Fruit fly (Drosophila melanogaster) whole organism, embryonic: ENCODE data around the gene mRRF1.

ENCODE experiments used
- Atf-2 ChIP-seq: fragments of 200-800 bp; sonication (Bioruptor generic); optimal IDR thresholded peaks from 2 replicates; lab custom pipeline; 2016; ENCODE audit warnings: missing biosample characterization, missing genetic modification characterization
- BtbVII ChIP-seq: fragments of 200-800 bp; sonication (Bioruptor generic); optimal IDR thresholded peaks from 3 replicates; lab custom pipeline; 2017; ENCODE audit warnings: missing biosample characterization, mild to moderate bottlenecking, missing genetic modification characterization
- CG10209 ChIP-seq: fragments of 200-800 bp; sonication (Bioruptor generic); optimal IDR thresholded peaks from 3 replicates; lab custom pipeline; 2017; ENCODE audit warnings: missing biosample characterization, mild to moderate bottlenecking, missing genetic modification characterization, missing genetic modification reagents
- CG1024 ChIP-seq: fragments of 200-800 bp; sonication (Bioruptor generic); IDR thresholded peaks from 2 replicates; pipeline ENCODE4 v1.3.6; 2022; ENCODE audit warnings: missing biosample characterization, missing genetic modification characterization
- CG12155 ChIP-seq: fragments of 200-800 bp; sonication (Bioruptor generic); optimal IDR thresholded peaks from 3 replicates; lab custom pipeline; 2016; ENCODE audit warnings: missing biosample characterization, missing genetic modification characterization
- CG13624 ChIP-seq: fragments of 200-800 bp; sonication (Bioruptor generic); optimal IDR thresholded peaks from 2 replicates; lab custom pipeline; 2016; ENCODE audit warnings: missing biosample characterization, missing genetic modification characterization
- CG1529 ChIP-seq: fragments of 200-800 bp; sonication (Bioruptor generic); optimal IDR thresholded peaks from 3 replicates; lab custom pipeline; 2018; ENCODE audit warnings: missing biosample characterization, missing genetic modification characterization
- CG15514 ChIP-seq: fragments of 200-800 bp; sonication (Bioruptor generic); optimal IDR thresholded peaks from 3 replicates; lab custom pipeline; 2017; ENCODE audit warnings: missing biosample characterization, missing genetic modification characterization, mild to moderate bottlenecking, moderate library complexity, missing genetic modification reagents
- CG16779 ChIP-seq: fragments of 200-800 bp; sonication (Bioruptor generic); IDR thresholded peaks from 2 replicates; pipeline ENCODE4 v1.3.6; 2022; ENCODE audit warnings: missing biosample characterization, missing genetic modification characterization
- CG16863 ChIP-seq: fragments of 200-800 bp; sonication (Bioruptor generic); optimal IDR thresholded peaks from 3 replicates; lab custom pipeline; 2016; ENCODE audit warnings: missing biosample characterization, missing genetic modification characterization
- CG17568 ChIP-seq: fragments of 200-800 bp; sonication (Bioruptor generic); optimal IDR thresholded peaks from 2 replicates; lab custom pipeline; 2018; ENCODE audit warnings: missing biosample characterization, mild to moderate bottlenecking, missing genetic modification characterization, moderate library complexity
- CG18262 ChIP-seq: fragments of 200-800 bp; optimal IDR thresholded peaks from 3 replicates; lab custom pipeline; 2019; ENCODE audit warnings: missing biosample characterization, mild to moderate bottlenecking, missing genetic modification characterization, moderate library complexity
- CG2889 ChIP-seq: fragments of 200-800 bp; sonication (Bioruptor generic); IDR thresholded peaks from 3 replicates; pipeline ENCODE4 v1.3.6; 2022; ENCODE audit warnings: missing biosample characterization, missing genetic modification characterization
- CG5180 ChIP-seq: fragments of 200-800 bp; sonication (Bioruptor generic); optimal IDR thresholded peaks from 3 replicates; lab custom pipeline; 2017; ENCODE audit warnings: missing biosample characterization, missing genetic modification characterization, mild to moderate bottlenecking, moderate library complexity, missing genetic modification reagents
- CG6175 ChIP-seq: fragments of 200-800 bp; sonication (Bioruptor generic); IDR thresholded peaks from 3 replicates; pipeline ENCODE4 v1.3.6; 2022; ENCODE audit warnings: missing biosample characterization, missing genetic modification characterization
- CG6689 ChIP-seq: fragments of 200-800 bp; sonication (Bioruptor generic); IDR thresholded peaks from 2 replicates; pipeline ENCODE4 v1.3.6; 2022; ENCODE audit warnings: missing biosample characterization, missing genetic modification characterization
- CG6765 ChIP-seq: fragments of 200-800 bp; sonication (Bioruptor generic); optimal IDR thresholded peaks from 3 replicates; lab custom pipeline; 2017; ENCODE audit warnings: missing biosample characterization, mild to moderate bottlenecking, missing genetic modification characterization
- CG7786 ChIP-seq: fragments of 200-800 bp; sonication (Bioruptor generic); optimal IDR thresholded peaks from 2 replicates; lab custom pipeline; 2016; ENCODE audit warnings: missing biosample characterization, missing genetic modification characterization
- CG7839 ChIP-seq: fragments of 200-800 bp; sonication (Bioruptor generic); optimal IDR thresholded peaks from 3 replicates; lab custom pipeline; 2018; ENCODE audit warnings: missing biosample characterization, mild to moderate bottlenecking, missing genetic modification characterization, moderate library complexity
- CG8089 ChIP-seq: fragments of 200-800 bp; sonication (Bioruptor generic); optimal IDR thresholded peaks from 3 replicates; lab custom pipeline; 2016; ENCODE audit warnings: missing biosample characterization, missing genetic modification characterization
- CG8765 ChIP-seq: fragments of 200-800 bp; sonication (Bioruptor generic); IDR thresholded peaks from 2 replicates; pipeline ENCODE4 v1.3.6; 2022; ENCODE audit warnings: missing biosample characterization, missing genetic modification characterization
- Deaf1 ChIP-seq: fragments of 200-800 bp; optimal IDR thresholded peaks from 3 replicates; lab custom pipeline; 2019; ENCODE audit warnings: missing biosample characterization, mild to moderate bottlenecking, missing genetic modification characterization, moderate library complexity
- Gug ChIP-seq: fragments of 200-800 bp; sonication (Bioruptor generic); IDR thresholded peaks from 4 replicates; pipeline ENCODE4 v1.3.6; 2022; ENCODE audit warnings: missing biosample characterization, missing genetic modification characterization
- H15 ChIP-seq: fragments of 200-800 bp; sonication (Bioruptor generic); IDR thresholded peaks from 3 replicates; pipeline ENCODE4 v1.3.6; 2022; ENCODE audit warnings: missing biosample characterization, missing genetic modification characterization
- HLH4C ChIP-seq: fragments of 200-800 bp; sonication (Bioruptor generic); IDR thresholded peaks from 3 replicates; pipeline ENCODE4 v1.3.6; 2022; ENCODE audit warnings: missing biosample characterization, missing genetic modification characterization; ENCODE audit not compliant: partially characterized antibody
- HLHmδ ChIP-seq: fragments of 200-800 bp; sonication (Bioruptor generic); optimal IDR thresholded peaks from 2 replicates; lab custom pipeline; 2018; ENCODE audit warnings: missing biosample characterization, mild to moderate bottlenecking, missing genetic modification characterization, moderate library complexity
- Mad ChIP-seq: fragments of 200-800 bp; sonication (Bioruptor generic); optimal IDR thresholded peaks from 2 replicates; lab custom pipeline; 2016; ENCODE audit warnings: missing biosample characterization, missing genetic modification characterization
- Neu2 ChIP-seq: fragments of 200-800 bp; sonication (Bioruptor generic); optimal IDR thresholded peaks from 3 replicates; lab custom pipeline; 2016; ENCODE audit warnings: missing biosample characterization, missing genetic modification characterization, borderline replicate concordance
- Ravus ChIP-seq: fragments of 200-800 bp; sonication (Bioruptor generic); IDR thresholded peaks from 2 replicates; pipeline ENCODE4 v1.3.6; 2022; ENCODE audit warnings: missing biosample characterization, missing genetic modification characterization
- Ssrp ChIP-seq: fragments of 200-800 bp; sonication (Bioruptor generic); optimal IDR thresholded peaks from 2 replicates; lab custom pipeline; 2018; ENCODE audit warnings: missing biosample characterization, mild to moderate bottlenecking, missing genetic modification characterization, moderate library complexity
- Trl ChIP-seq, 3 experiments: fragments of >200 bp in 2 of 3; fragments of 200-800 bp in 1 of 3; sonication (Bioruptor generic) in 1 of 3; optimal IDR thresholded peaks; 2 replicates in 1 of 3; 3 replicates in 2 of 3; lab custom pipeline; 2016 to 2017; ENCODE audit warnings: missing biosample characterization in 1 of 3, missing genetic modification characterization in 1 of 3
- ac ChIP-seq: fragments of 200-800 bp; sonication (Bioruptor generic); optimal IDR thresholded peaks from 3 replicates; lab custom pipeline; 2017; ENCODE audit warnings: missing biosample characterization, mild to moderate bottlenecking, missing genetic modification characterization
- croc ChIP-seq: fragments of 200-800 bp; sonication (Bioruptor generic); conservative IDR thresholded peaks from 3 replicates; pipeline ENCODE4 v1.3.6; 2022; ENCODE audit warnings: missing biosample characterization, missing genetic modification characterization
- dysf ChIP-seq: fragments of 200-800 bp; sonication (Bioruptor generic); IDR thresholded peaks from 3 replicates; pipeline ENCODE4 v1.3.6; 2022; ENCODE audit warnings: missing biosample characterization, missing genetic modification characterization
- gro ChIP-seq: fragments of 200-800 bp; sonication (Bioruptor generic); optimal IDR thresholded peaks from 2 replicates; lab custom pipeline; 2016; ENCODE audit warnings: missing biosample characterization, missing genetic modification characterization
- gsb ChIP-seq: fragments of 200-800 bp; sonication (Bioruptor generic); IDR thresholded peaks from 2 replicates; pipeline ENCODE4 v1.3.6; 2022; ENCODE audit warnings: missing biosample characterization, missing genetic modification characterization
- jumu ChIP-seq: fragments of 200-800 bp; sonication (Bioruptor generic); optimal IDR thresholded peaks from 3 replicates; lab custom pipeline; 2016; ENCODE audit warnings: missing biosample characterization, missing genetic modification characterization
- kni ChIP-seq: fragments of 200-800 bp; sonication (Bioruptor generic); optimal IDR thresholded peaks from 3 replicates; lab custom pipeline; 2017; ENCODE audit warnings: mild to moderate bottlenecking, missing biosample characterization, missing genetic modification reagents, missing genetic modification characterization
- lmd ChIP-seq: fragments of 200-800 bp; sonication (Bioruptor generic); IDR thresholded peaks from 2 replicates; pipeline ENCODE4 v1.3.6; 2022; ENCODE audit warnings: missing biosample characterization, missing genetic modification characterization
- otp ChIP-seq: fragments of 200-800 bp; sonication (Bioruptor generic); IDR thresholded peaks from 3 replicates; pipeline ENCODE4, ENCODE4 v1.3.6; 2022; ENCODE audit warnings: missing biosample characterization, missing genetic modification characterization
- pfk ChIP-seq: fragments of 200-800 bp; sonication (Bioruptor generic); optimal IDR thresholded peaks from 2 replicates; lab custom pipeline; 2018; ENCODE audit warnings: missing biosample characterization, mild to moderate bottlenecking, missing genetic modification characterization, moderate library complexity
- pnt ChIP-seq: fragments of 200-800 bp; sonication (Bioruptor generic); optimal IDR thresholded peaks from 3 replicates; lab custom pipeline; 2016; ENCODE audit warnings: missing biosample characterization, missing genetic modification characterization
- prd ChIP-seq, 3 experiments: fragments of >200 bp in 2 of 3; fragments of 200-800 bp in 1 of 3; sonication (Bioruptor generic) in 1 of 3; optimal IDR thresholded peaks in 2 of 3; IDR thresholded peaks in 1 of 3; 2 replicates in 2 of 3; 3 replicates in 1 of 3; pipeline versions ENCODE4 v1.3.6 to Lab custom; 2017 to 2022; ENCODE audit warnings: missing biosample characterization in 1 of 3, missing genetic modification characterization in 1 of 3
- pum ChIP-seq: fragments of 200-800 bp; sonication (Bioruptor generic); optimal IDR thresholded peaks from 2 replicates; lab custom pipeline; 2016; ENCODE audit warnings: missing biosample characterization, missing genetic modification characterization
- slp2 ChIP-seq: fragments of 200-800 bp; sonication (Bioruptor generic); optimal IDR thresholded peaks from 2 replicates; lab custom pipeline; 2016; ENCODE audit warnings: missing biosample characterization, missing genetic modification characterization
- tin ChIP-seq: fragments of 200-800 bp; sonication (Bioruptor generic); optimal IDR thresholded peaks from 3 replicates; lab custom pipeline; 2016; ENCODE audit warnings: missing biosample characterization, missing genetic modification characterization
- ttk ChIP-seq: fragments of 200-800 bp; sonication (Bioruptor generic); IDR thresholded peaks from 2 replicates; pipeline ENCODE4 v2.1.2; 2022; ENCODE audit warnings: missing biosample characterization, missing genetic modification characterization
- unpg ChIP-seq: fragments of 200-800 bp; sonication (Bioruptor generic); optimal IDR thresholded peaks from 3 replicates; lab custom pipeline; 2018; ENCODE audit warnings: missing biosample characterization, mild to moderate bottlenecking, missing genetic modification characterization, moderate library complexity
- z ChIP-seq: fragments of 200-800 bp; sonication (Bioruptor generic); IDR thresholded peaks from 3 replicates; pipeline ENCODE4 v1.3.6; 2022; ENCODE audit warnings: missing biosample characterization, missing genetic modification characterization

mRRF1 gene

DNA sequence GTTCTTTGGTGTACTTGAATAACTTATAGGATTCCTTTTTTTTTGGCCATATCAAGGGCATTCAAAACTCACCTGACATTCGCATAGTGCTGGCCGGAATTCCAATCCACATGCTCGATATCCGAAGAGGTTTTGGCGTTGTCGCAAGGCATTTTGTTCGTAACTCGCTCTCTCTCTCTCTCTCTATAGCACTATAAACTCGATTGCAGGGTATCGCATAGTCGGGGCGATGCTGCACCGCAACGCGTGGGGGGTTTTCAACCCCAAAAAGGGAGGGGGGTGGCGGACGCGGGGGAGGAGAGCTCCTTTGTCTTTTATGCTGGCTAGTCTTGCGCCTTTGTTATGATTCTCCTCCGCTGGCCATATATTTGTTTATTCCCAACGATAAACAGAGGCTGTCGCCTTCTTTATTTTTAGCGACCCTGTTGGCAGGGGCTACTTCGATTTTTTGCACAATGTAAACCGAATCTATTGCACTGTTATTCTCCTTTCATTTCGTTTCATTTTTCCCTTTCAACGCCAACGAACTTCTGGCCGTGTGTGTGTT is 34.4 kb downstream of the mRRF1 start (continued):
- TF ChIP-seq CG7839 (peak; percentile 13), CG1529 (GFP tag; lab: Kevin White, UChicago) (no peak), slp2 (GFP tag; lab: Kevin White, UChicago) (no peak), CG16863 (GFP tag; lab: Kevin White, UChicago) (no peak), Neu2 (GFP tag; lab: Kevin White, UChicago) (no peak), CG16779 (0 out of 2 replicates have a peak, but pooled peaks have one; percentile 20), CG6689 (GFP tag; lab: Robert Waterston, UW) (no peak), jumu (GFP tag; lab: Kevin White, UChicago) (no peak), lmd (GFP tag; lab: Robert Waterston, UW) (peak; percentile 37; the same call in 1 of the 2 replicates), HLHmδ (GFP tag; lab: Kevin White, UChicago) (no peak), prd (optimal IDR thresholded peaks at IDR 0.05; lab: Kevin White, UChicago) (no peak), prd (GFP tag; IDR thresholded peaks at IDR 0.05; lab: Robert Waterston, UW) (peak; percentile 31; the same call in 1 of the 3 replicates), unpg (no peak), gro (no peak), dysf (GFP tag; lab: Robert Waterston, UW) (peak; percentile 40; the same call in 1 of the 3 replicates), CG2889 (GFP tag; lab: Robert Waterston, UW) (no peak), H15 (GFP tag; lab: Robert Waterston, UW) (0 out of 3 replicates have a peak, but pooled peaks have one; percentile 41), ac (no peak), CG5180 (GFP tag; lab: Kevin White, UChicago) (peak; percentile 18), ttk (GFP tag; lab: Robert Waterston, UW) (0 out of 2 replicates have a peak, but pooled peaks have one; percentile 22), croc (GFP tag; lab: Robert Waterston, UW) (no peak), CG1024 (GFP tag; lab: Robert Waterston, UW) (peak; percentile 23; the same call in 1 of the 2 replicates), CG15514 (no peak), Ravus (no peak), HLH4C (GFP tag; lab: Robert Waterston, UW) (no peak), tin (GFP tag; lab: Kevin White, UChicago) (no peak), Atf-2 (GFP tag; lab: Kevin White, UChicago) (no peak), Mad (GFP tag; lab: Kevin White, UChicago) (no peak), CG6765 (GFP tag; lab: Kevin White, UChicago) (no peak), z (GFP tag; lab: Robert Waterston, UW) (no peak), Gug (GFP tag; lab: Robert Waterston, UW) (0 out of 4 replicates have a peak, but pooled peaks have one; percentile 18), pum (no peak), CG6175 (GFP tag; lab: Robert Waterston, UW) (peak; percentile 38; the same call in 1 of the 3 replicates), Deaf1 (tag; lab: Kevin White, UChicago) (no peak), gsb (GFP tag; lab: Robert Waterston, UW) (no peak), kni (no peak), pfk (GFP tag; lab: Kevin White, UChicago) (no peak), CG8089 (GFP tag; lab: Kevin White, UChicago) (no peak), CG13624 (no peak), CG12155 (GFP tag; lab: Kevin White, UChicago) (no peak), BtbVII (GFP tag; lab: Kevin White, UChicago) (no peak), CG18262 (tag; lab: Kevin White, UChicago) (peak; percentile 0), CG8765 (no peak), CG17568 (GFP tag; lab: Kevin White, UChicago) (no peak), otp (0 out of 3 replicates have a peak, but pooled peaks have one; percentile 38), Trl (optimal IDR thresholded peaks at IDR 0.05; lab: Kevin White, UChicago) (peak; percentile 14 to 17), Trl (GFP tag; optimal IDR thresholded peaks at IDR 0.05; lab: Kevin White, UChicago) (no peak), CG10209 (no peak), CG7786 (GFP tag; lab: Kevin White, UChicago) (no peak), Ssrp (tag; lab: Kevin White, UChicago) (no peak), pnt (GFP tag; lab: Kevin White, UChicago) (no peak)
